Worm (Caenorhabditis elegans): ENCODE measurements around the gene map-1.
A peak's percentile ranks its signal among the peaks of the same experiment; 100 is the strongest.

The map-1 gene

ce11 chrIV:3654214-3654613 is 32.5 kb downstream of the map-1 start (continued):
- no peak for TF ChIP-seq ceh-82 (tag; optimal IDR thresholded peaks at IDR 0.05)

DNA sequence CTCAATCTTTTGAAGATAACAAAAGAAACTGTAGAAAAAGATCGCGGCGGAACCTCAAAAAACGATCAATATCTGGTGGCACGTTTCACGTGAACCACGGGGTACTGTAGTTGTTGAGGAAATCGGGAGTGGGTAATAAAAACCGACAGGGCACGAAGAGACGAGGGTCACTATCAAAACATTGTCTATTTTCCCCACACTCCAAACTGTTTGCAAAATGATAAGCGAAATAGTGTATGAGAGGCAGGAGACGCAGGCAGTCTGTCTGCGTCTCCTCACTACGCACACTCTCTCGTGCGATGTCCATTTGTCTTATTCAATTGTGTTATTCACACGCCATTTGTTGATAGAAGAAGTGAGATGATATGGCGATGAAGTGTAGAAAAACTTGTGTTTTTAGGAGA is 33.2 kb downstream of the map-1 start:
- no peak for TF ChIP-seq skn-1 (tag; optimal IDR thresholded peaks at IDR 0.05)
- TF ChIP-seq ceh-16 (tag; optimal IDR thresholded peaks at IDR 0.05), result no peak
- no peak for TF ChIP-seq lin-39 (tag; optimal IDR thresholded peaks at IDR 0.05)
- peak; percentile 17 for TF ChIP-seq Y55F3AM.14 (GFP tag; optimal IDR thresholded peaks at IDR 0.05)
- peak; percentile 67 for TF ChIP-seq nhr-129 (tag; optimal IDR thresholded peaks at IDR 0.05)
- no peak for TF ChIP-seq ztf-4 (tag; optimal IDR thresholded peaks at IDR 0.05)
- no peak for TF ChIP-seq mbf-1 (tag; optimal IDR thresholded peaks at IDR 0.05)
- TF ChIP-seq R02D3.7 (tag; optimal IDR thresholded peaks at IDR 0.05), result no peak
- TF ChIP-seq dmd-4 (tag; optimal IDR thresholded peaks at IDR 0.05), result no peak
- peak; percentile 94 for TF ChIP-seq nhr-21 (tag; optimal IDR thresholded peaks at IDR 0.05)
- TF ChIP-seq ztf-1 (GFP tag; conservative IDR thresholded peaks at IDR 0.05), result no peak
- peak; percentile 96 for TF ChIP-seq sma-9 (GFP tag; optimal IDR thresholded peaks at IDR 0.05)
- TF ChIP-seq sma-9 (tag; optimal IDR thresholded peaks at IDR 0.05), result no peak
- TF ChIP-seq nhr-12 (tag; optimal IDR thresholded peaks at IDR 0.05), result no peak
- no peak for TF ChIP-seq elt-1 (tag; optimal IDR thresholded peaks at IDR 0.05)
- TF ChIP-seq lin-11 (tag; optimal IDR thresholded peaks at IDR 0.05), result no peak
- TF ChIP-seq mab-5 (tag; optimal IDR thresholded peaks at IDR 0.05), result no peak
- TF ChIP-seq nhr-25 (tag; optimal IDR thresholded peaks at IDR 0.05), result peak; percentile 89
- TF ChIP-seq nhr-6 (tag; optimal IDR thresholded peaks at IDR 0.05), result no peak
- TF ChIP-seq egl-27 (tag; optimal IDR thresholded peaks at IDR 0.05), result peak; percentile 32
- TF ChIP-seq unc-62 (GFP tag; optimal IDR thresholded peaks at IDR 0.05), result no peak
- no peak for TF ChIP-seq nhr-10 (tag; optimal IDR thresholded peaks at IDR 0.05)
- no peak for TF ChIP-seq ama-1 (optimal IDR thresholded peaks at IDR 0.05)
- TF ChIP-seq mdl-1 (tag; optimal IDR thresholded peaks at IDR 0.05), result peak; percentile 6 to 65
- TF ChIP-seq sem-4 (tag; optimal IDR thresholded peaks at IDR 0.05), result no peak
- no peak for TF ChIP-seq snpc-4 (tag; optimal IDR thresholded peaks at IDR 0.05)
- peak; percentile 41 for TF ChIP-seq fos-1 (tag; optimal IDR thresholded peaks at IDR 0.05)
- TF ChIP-seq unc-55 (GFP tag; optimal IDR thresholded peaks at IDR 0.05), result no peak
- no peak for TF ChIP-seq ceh-82 (tag; optimal IDR thresholded peaks at IDR 0.05)
- TF ChIP-seq nhr-237 (tag; optimal IDR thresholded peaks at IDR 0.05), result no peak
- no peak for TF ChIP-seq lin-13 (GFP tag; optimal IDR thresholded peaks at IDR 0.05)
- TF ChIP-seq ZK546.5 (tag; optimal IDR thresholded peaks at IDR 0.05), result no peak
- TF ChIP-seq ztf-11 (tag; optimal IDR thresholded peaks at IDR 0.05), result no peak
- peak; percentile 91 for TF ChIP-seq sma-3 (GFP tag; optimal IDR thresholded peaks at IDR 0.05)
- TF ChIP-seq zag-1 (tag; optimal IDR thresholded peaks at IDR 0.05), result no peak
- TF ChIP-seq blmp-1 (tag; optimal IDR thresholded peaks at IDR 0.05; ENCODE audit: insufficient read depth), result peak; percentile 38
- no peak for TF ChIP-seq nhr-77 (tag; optimal IDR thresholded peaks at IDR 0.05)
- no peak for TF ChIP-seq C34F6.9 (tag; optimal IDR thresholded peaks at IDR 0.05)
- TF ChIP-seq alr-1 (tag; optimal IDR thresholded peaks at IDR 0.05), result no peak
- TF ChIP-seq nhr-23 (tag; optimal IDR thresholded peaks at IDR 0.05), result no peak
- no peak for TF ChIP-seq unc-39 (tag; optimal IDR thresholded peaks at IDR 0.05)
- peak; percentile 64 for TF ChIP-seq crh-2 (tag; optimal IDR thresholded peaks at IDR 0.05)
- TF ChIP-seq lsy-2 (tag; optimal IDR thresholded peaks at IDR 0.05), result peak in 1 of 2 experiments; percentile 84
- no peak for TF ChIP-seq aly-2 (tag; optimal IDR thresholded peaks at IDR 0.05)
- TF ChIP-seq gmeb-1 (tag; optimal IDR thresholded peaks at IDR 0.05), result peak; percentile 70
- TF ChIP-seq F13H6.1 (tag; optimal IDR thresholded peaks at IDR 0.05), result peak; percentile 64
- no peak for TF ChIP-seq nhr-11 (tag; optimal IDR thresholded peaks at IDR 0.05)
- no peak for TF ChIP-seq elt-3 (tag; optimal IDR thresholded peaks at IDR 0.05)
- no peak for TF ChIP-seq peb-1 (tag; optimal IDR thresholded peaks at IDR 0.05)

All from whole organism, L2 larva.